Fruit fly (Drosophila melanogaster) whole organism, embryonic: Measurements from ENCODE around the gene CG5506.

Experiments
- CG15011 ChIP-seq: fragments of 200-800 bp; sonication (Bioruptor generic); optimal IDR thresholded peaks from 3 replicates; lab custom pipeline; 2018; ENCODE audit warnings: missing biosample characterization, mild to moderate bottlenecking, missing genetic modification characterization
- CG17186 ChIP-seq: fragments of 200-800 bp; sonication (Bioruptor generic); optimal IDR thresholded peaks from 3 replicates; lab custom pipeline; 2017; ENCODE audit warnings: missing biosample characterization, missing genetic modification reagents, missing genetic modification characterization
- CG6254 ChIP-seq: fragments of 200-800 bp; sonication (Bioruptor generic); optimal IDR thresholded peaks from 3 replicates; lab custom pipeline; 2017; ENCODE audit warnings: mild to moderate bottlenecking, missing biosample characterization, missing genetic modification reagents, missing genetic modification characterization
- CG6765 ChIP-seq: fragments of 200-800 bp; sonication (Bioruptor generic); optimal IDR thresholded peaks from 3 replicates; lab custom pipeline; 2017; ENCODE audit warnings: missing biosample characterization, mild to moderate bottlenecking, missing genetic modification characterization
- NfI ChIP-seq: fragments of 200-800 bp; sonication (Bioruptor generic); optimal IDR thresholded peaks from 3 replicates; lab custom pipeline; 2018; ENCODE audit warnings: missing biosample characterization, mild to moderate bottlenecking, missing genetic modification characterization, moderate library complexity
- Scr ChIP-seq: fragments of 200-800 bp; sonication (Bioruptor generic); IDR thresholded peaks from 2 replicates; pipeline ENCODE4 v1.3.6; 2022; ENCODE audit warnings: missing biosample characterization, missing genetic modification characterization; ENCODE audit not compliant: partially characterized antibody
- ato ChIP-seq: fragments of 200-800 bp; sonication (Bioruptor generic); IDR thresholded peaks from 2 replicates; pipeline ENCODE4 v1.3.6; 2022; ENCODE audit warnings: missing biosample characterization, missing genetic modification characterization; ENCODE audit not compliant: partially characterized antibody
- bsh ChIP-seq, 2 experiments: fragments of 200-800 bp; sonication (Bioruptor generic); optimal IDR thresholded peaks; 2 replicates each; lab custom pipeline; 2017 to 2018; ENCODE audit warnings: mild to moderate bottlenecking in 2 of 2, missing biosample characterization in 2 of 2, missing genetic modification characterization in 2 of 2, moderate library complexity in 1 of 2
- dmrt11E ChIP-seq: fragments of 200-800 bp; sonication (Bioruptor generic); optimal IDR thresholded peaks from 3 replicates; lab custom pipeline; 2018; ENCODE audit warnings: missing biosample characterization, mild to moderate bottlenecking, missing genetic modification characterization, moderate library complexity
- kni ChIP-seq: fragments of 200-800 bp; sonication (Bioruptor generic); optimal IDR thresholded peaks from 3 replicates; lab custom pipeline; 2017; ENCODE audit warnings: mild to moderate bottlenecking, missing biosample characterization, missing genetic modification reagents, missing genetic modification characterization
- lola ChIP-seq, 3 experiments: fragments of >200 bp in 2 of 3; fragments of 200-800 bp in 1 of 3; sonication (Bioruptor generic) in 1 of 3; optimal IDR thresholded peaks; 2 replicates each; lab custom pipeline; 2017 to 2019; ENCODE audit warnings: missing biosample characterization in 3 of 3, missing genetic modification characterization in 3 of 3, mild to moderate bottlenecking in 1 of 3, moderate library complexity in 1 of 3
- pros ChIP-seq: fragments of 200-800 bp; sonication (Bioruptor generic); optimal IDR thresholded peaks from 3 replicates; lab custom pipeline; 2019; ENCODE audit warnings: missing biosample characterization, mild to moderate bottlenecking, missing genetic modification characterization, moderate library complexity
- sc ChIP-seq, 3 experiments: fragments of >200 bp in 2 of 3; fragments of 200-800 bp in 1 of 3; sonication (Bioruptor generic) in 1 of 3; optimal IDR thresholded peaks; 2 replicates in 2 of 3; 3 replicates in 1 of 3; lab custom pipeline; 2017; ENCODE audit warnings: mild to moderate bottlenecking in 1 of 3, missing biosample characterization in 1 of 3, missing genetic modification characterization in 1 of 3, missing genetic modification reagents in 1 of 3
- tio ChIP-seq: fragments of 200-800 bp; sonication (Bioruptor generic); optimal IDR thresholded peaks from 2 replicates; lab custom pipeline; 2017; ENCODE audit warnings: missing biosample characterization, missing genetic modification characterization, inconsistent platforms

DNA sequence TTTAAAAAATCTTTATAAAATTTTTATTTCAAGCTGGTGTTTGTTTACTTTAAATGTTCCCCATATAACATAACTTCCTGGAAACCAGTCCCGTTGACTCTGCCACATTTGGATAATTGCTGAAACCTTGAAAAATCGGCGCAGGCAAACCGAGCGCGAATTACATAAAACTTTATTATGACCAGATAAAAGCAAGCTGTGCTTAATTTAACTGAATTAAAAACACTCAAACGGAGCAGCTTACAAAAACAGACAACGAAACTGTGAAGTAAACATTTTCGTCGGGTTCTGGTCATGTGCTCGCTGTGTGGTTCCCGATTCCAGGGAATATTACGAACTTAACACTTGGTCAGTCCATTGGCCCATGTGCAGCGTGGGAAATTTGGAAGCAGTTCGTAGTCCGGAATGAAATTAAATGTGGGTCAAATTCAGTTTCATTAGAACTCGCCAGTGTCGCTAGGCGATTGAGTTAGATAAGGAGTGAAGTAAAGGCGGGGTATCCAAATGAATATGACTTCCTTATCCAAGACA lies 49.7 kb upstream of the CG5506 start:
- TF ChIP-seq dmrt11E (tag; lab: Kevin White, UChicago) (no peak), bsh (GFP tag; optimal IDR thresholded peaks at IDR 0.05; lab: Kevin White, UChicago) (no peak), kni (GFP tag; lab: Kevin White, UChicago) (no peak), Scr (GFP tag; lab: Robert Waterston, UW) (no peak), ato (GFP tag; lab: Robert Waterston, UW) (no peak), NfI (no peak), lola (GFP tag; optimal IDR thresholded peaks at IDR 0.05; lab: Kevin White, UChicago) (no peak), CG17186 (GFP tag; lab: Kevin White, UChicago) (no peak), CG15011 (no peak), CG6254 (no peak), sc (optimal IDR thresholded peaks at IDR 0.05; lab: Kevin White, UChicago) (no peak), sc (GFP tag; optimal IDR thresholded peaks at IDR 0.05; lab: Kevin White, UChicago) (no peak), pros (GFP tag; lab: Kevin White, UChicago) (no peak), tio (GFP tag; lab: Kevin White, UChicago) (no peak), CG6765 (GFP tag; lab: Kevin White, UChicago) (no peak)
